Worm (Caenorhabditis elegans) whole organism, L1 larva: ENCODE data around the gene srg-39.
A peak's percentile ranks its signal among the peaks of the same experiment; 100 is the strongest.

ENCODE experiments used
- C16A3.4 ChIP-seq: fragments of 150-350 bp; optimal IDR thresholded peaks from 2 replicates; lab custom pipeline; 2014; ENCODE audit warnings: missing biosample characterization, missing genetic modification characterization
- F16B12.6 ChIP-seq: fragments of 150-350 bp; optimal IDR thresholded peaks from 2 replicates; lab custom pipeline; 2014; ENCODE audit warnings: missing biosample characterization, missing genetic modification characterization
- alr-1 ChIP-seq: fragments of 200-800 bp; sonication (Bioruptor generic); optimal IDR thresholded peaks from 2 replicates; lab custom pipeline; 2018; ENCODE audit warnings: borderline replicate concordance, mild to moderate bottlenecking, missing genetic modification characterization, missing compliant biosample characterization
- ama-1 ChIP-seq: fragments of 150-350 bp; optimal IDR thresholded peaks from 2 replicates; lab custom pipeline; 2014
- ceh-82 ChIP-seq, 3 experiments: fragments of 150-350 bp in 1 of 3; sonication (generic microtip) in 2 of 3; optimal IDR thresholded peaks; 2 replicates each; lab custom pipeline; 2014 to 2017; ENCODE audit warnings: missing biosample characterization in 3 of 3, missing genetic modification characterization in 3 of 3
- dpl-1 ChIP-seq, 3 experiments: fragments of 150-350 bp in 2 of 3; sonication (generic microtip) in 1 of 3; optimal IDR thresholded peaks; 2 replicates each; lab custom pipeline; 2014 to 2017; ENCODE audit warnings: missing biosample characterization in 3 of 3, missing genetic modification characterization in 3 of 3, missing genetic modification reagents in 3 of 3
- dsc-1 ChIP-seq: sonication (generic microtip); optimal IDR thresholded peaks from 2 replicates; lab custom pipeline; 2016; ENCODE audit warnings: mild to moderate bottlenecking, missing genetic modification characterization, missing compliant biosample characterization
- efl-1 ChIP-seq, 4 experiments: fragments of 150-350 bp; optimal IDR thresholded peaks in 3 of 4; peaks in 1 of 4; 1 replicate in 1 of 4; 2 replicates in 3 of 4; lab custom pipeline; 2014; ENCODE audit warnings: missing biosample characterization in 2 of 4, missing genetic modification characterization in 2 of 4, missing genetic modification reagents in 2 of 4
- efl-3 ChIP-seq: fragments of 200-800 bp; sonication (Bioruptor generic); optimal IDR thresholded peaks from 2 replicates; lab custom pipeline; 2018; ENCODE audit warnings: mild to moderate bottlenecking, missing genetic modification characterization, missing compliant biosample characterization
- egl-13 ChIP-seq: sonication (generic microtip); optimal IDR thresholded peaks from 2 replicates; lab custom pipeline; 2016; ENCODE audit warnings: missing genotype, missing genetic modification reagents, missing genetic modification characterization, missing compliant biosample characterization
- elt-2 ChIP-seq: sonication (generic microtip); optimal IDR thresholded peaks from 2 replicates; lab custom pipeline; 2016; ENCODE audit warnings: missing genetic modification characterization, mild to moderate bottlenecking, inconsistent platforms, missing compliant biosample characterization, missing genetic modification reagents
- grh-1 ChIP-seq: fragments of 200-800 bp; sonication (Bioruptor generic); IDR thresholded peaks from 2 replicates; pipeline ENCODE4 v1.3.6; 2022; ENCODE audit warnings: missing genetic modification reagents, missing genetic modification characterization, missing compliant biosample characterization
- hlh-17 ChIP-seq: fragments of 200-800 bp; sonication (Bioruptor generic); optimal IDR thresholded peaks from 2 replicates; lab custom pipeline; 2018; ENCODE audit warnings: missing genetic modification characterization, mild to moderate bottlenecking, missing compliant biosample characterization, moderate library complexity, borderline replicate concordance
- hlh-4 ChIP-seq: sonication (generic microtip); optimal IDR thresholded peaks from 2 replicates; lab custom pipeline; 2016; ENCODE audit warnings: mild to moderate bottlenecking, missing genetic modification characterization, missing compliant biosample characterization
- hpl-2 ChIP-seq: fragments of 150-350 bp; optimal IDR thresholded peaks from 2 replicates; lab custom pipeline; 2014; ENCODE audit warnings: missing biosample characterization, missing genetic modification reagents, missing genetic modification characterization
- irx-1 ChIP-seq: sonication (generic microtip); optimal IDR thresholded peaks from 2 replicates; lab custom pipeline; 2016; ENCODE audit warnings: missing genetic modification characterization, missing compliant biosample characterization
- isw-1 ChIP-seq: fragments of 200-800 bp; sonication (Bioruptor generic); IDR thresholded peaks from 2 replicates; pipeline ENCODE4 v1.3.6; 2022; ENCODE audit warnings: missing genetic modification characterization, missing compliant biosample characterization
- jun-1 ChIP-seq: fragments of 150-350 bp; optimal IDR thresholded peaks from 2 replicates; lab custom pipeline; 2014; ENCODE audit warnings: missing biosample characterization, missing genetic modification reagents, missing genetic modification characterization
- lin-13 ChIP-seq: fragments of 150-350 bp; optimal IDR thresholded peaks from 2 replicates; lab custom pipeline; 2014; ENCODE audit warnings: missing biosample characterization, missing genetic modification reagents, missing genetic modification characterization
- lin-14 ChIP-seq: fragments of 200-800 bp; sonication (Bioruptor generic); optimal IDR thresholded peaks from 2 replicates; lab custom pipeline; 2018; ENCODE audit warnings: mild to moderate bottlenecking, missing genetic modification characterization, moderate library complexity, missing compliant biosample characterization
- lin-35 ChIP-seq, 2 experiments: fragments of 150-350 bp; optimal IDR thresholded peaks; 2 replicates each; lab custom pipeline; 2014; ENCODE audit warnings: missing biosample characterization in 2 of 2, missing genetic modification characterization in 2 of 2, missing genetic modification reagents in 2 of 2
- lin-39 ChIP-seq: fragments of 150-350 bp; optimal IDR thresholded peaks from 2 replicates; lab custom pipeline; 2014; ENCODE audit warnings: missing biosample characterization, missing genetic modification reagents, missing genetic modification characterization
- lsy-2 ChIP-seq, 2 experiments: fragments of 150-350 bp; optimal IDR thresholded peaks; 2 replicates each; lab custom pipeline; 2014; ENCODE audit warnings: missing biosample characterization in 2 of 2, missing genetic modification characterization in 2 of 2
- mab-9 ChIP-seq: fragments of 200-800 bp; sonication (Bioruptor generic); IDR thresholded peaks from 2 replicates; pipeline ENCODE4 v1.3.6; 2022; ENCODE audit warnings: missing genetic modification reagents, missing genetic modification characterization, missing compliant biosample characterization
- mef-2 ChIP-seq: fragments of 150-350 bp; optimal IDR thresholded peaks from 2 replicates; lab custom pipeline; 2014; ENCODE audit warnings: missing biosample characterization, missing genetic modification characterization
- mep-1 ChIP-seq: fragments of 150-350 bp; optimal IDR thresholded peaks from 2 replicates; lab custom pipeline; 2014; ENCODE audit warnings: missing biosample characterization, missing genetic modification characterization
- nhr-19 ChIP-seq: fragments of 200-800 bp; sonication (Bioruptor generic); conservative IDR thresholded peaks from 2 replicates; pipeline ENCODE4 v1.3.6; 2022; ENCODE audit warnings: missing genetic modification characterization, missing compliant biosample characterization
- nhr-20 ChIP-seq: sonication (generic microtip); optimal IDR thresholded peaks from 2 replicates; lab custom pipeline; 2016; ENCODE audit warnings: mild to moderate bottlenecking, missing genetic modification characterization, missing compliant biosample characterization
- nhr-237 ChIP-seq: fragments of 150-350 bp; optimal IDR thresholded peaks from 2 replicates; lab custom pipeline; 2014; ENCODE audit warnings: missing biosample characterization, missing genetic modification characterization
- nhr-28 ChIP-seq: fragments of 150-350 bp; optimal IDR thresholded peaks from 2 replicates; lab custom pipeline; 2014; ENCODE audit warnings: missing biosample characterization, missing genetic modification characterization
- nhr-47 ChIP-seq: sonication (generic microtip); optimal IDR thresholded peaks from 2 replicates; lab custom pipeline; 2016; ENCODE audit warnings: mild to moderate bottlenecking, missing genetic modification characterization, moderate library complexity, missing compliant biosample characterization
- nhr-71 ChIP-seq: sonication (generic microtip); optimal IDR thresholded peaks from 2 replicates; lab custom pipeline; 2016; ENCODE audit warnings: mild to moderate bottlenecking, missing genetic modification characterization, moderate library complexity, missing compliant biosample characterization
- nhr-76 ChIP-seq: sonication (generic microtip); optimal IDR thresholded peaks from 2 replicates; lab custom pipeline; 2017; ENCODE audit warnings: missing biosample characterization, missing genetic modification characterization
- nhr-77 ChIP-seq: fragments of 150-350 bp; optimal IDR thresholded peaks from 2 replicates; lab custom pipeline; 2014; ENCODE audit warnings: missing biosample characterization, missing genetic modification characterization
- nhr-85 ChIP-seq: sonication (generic microtip); peaks from one replicate; lab custom pipeline; 2016; ENCODE audit warnings: missing genetic modification characterization, inconsistent platforms, missing compliant biosample characterization
- nhr-90 ChIP-seq: sonication (generic microtip); optimal IDR thresholded peaks from 2 replicates; lab custom pipeline; 2016; ENCODE audit warnings: mild to moderate bottlenecking, missing genetic modification characterization, missing compliant biosample characterization; ENCODE audit not compliant: poor library complexity
- pag-3 ChIP-seq: sonication (generic microtip); optimal IDR thresholded peaks from 2 replicates; lab custom pipeline; 2017; ENCODE audit warnings: missing genetic modification characterization, mild to moderate bottlenecking, missing compliant biosample characterization, antibody characterized with exemption, borderline replicate concordance; ENCODE audit not compliant: insufficient read depth
- rnt-1 ChIP-seq: sonication (generic microtip); optimal IDR thresholded peaks from 2 replicates; lab custom pipeline; 2016; ENCODE audit warnings: mild to moderate bottlenecking, missing genetic modification characterization, moderate library complexity, missing compliant biosample characterization
- snpc-4 ChIP-seq: fragments of 150-350 bp; optimal IDR thresholded peaks from 2 replicates; lab custom pipeline; 2014; ENCODE audit warnings: missing biosample characterization, missing genetic modification characterization
- snu-23 ChIP-seq: sonication (generic microtip); optimal IDR thresholded peaks from 2 replicates; lab custom pipeline; 2016; ENCODE audit warnings: missing genetic modification characterization, missing compliant biosample characterization
- sox-4 ChIP-seq: sonication (generic microtip); optimal IDR thresholded peaks from 2 replicates; lab custom pipeline; 2016; ENCODE audit warnings: missing genetic modification characterization, missing compliant biosample characterization
- sptf-1 ChIP-seq: fragments of 150-350 bp; optimal IDR thresholded peaks from 2 replicates; lab custom pipeline; 2014; ENCODE audit warnings: missing biosample characterization, missing genetic modification characterization
- swsn-7 ChIP-seq: sonication (generic microtip); optimal IDR thresholded peaks from 2 replicates; lab custom pipeline; 2016; ENCODE audit warnings: missing genetic modification characterization, missing compliant biosample characterization
- tbx-2 ChIP-seq: sonication (generic microtip); optimal IDR thresholded peaks from 2 replicates; lab custom pipeline; 2016; ENCODE audit warnings: missing genetic modification characterization, missing compliant biosample characterization
- unc-98 ChIP-seq: fragments of 200-800 bp; sonication (Bioruptor generic); IDR thresholded peaks from 2 replicates; pipeline ENCODE4 v1.3.6; 2022; ENCODE audit warnings: missing genetic modification characterization, missing compliant biosample characterization
- zag-1 ChIP-seq: fragments of 150-350 bp; optimal IDR thresholded peaks from 2 replicates; lab custom pipeline; 2014; ENCODE audit warnings: missing biosample characterization, missing genetic modification characterization
- zip-4 ChIP-seq: fragments of 200-800 bp; sonication (Bioruptor generic); optimal IDR thresholded peaks from 2 replicates; lab custom pipeline; 2018; ENCODE audit warnings: mild to moderate bottlenecking, missing genetic modification characterization, moderate library complexity, missing compliant biosample characterization
- ztf-4 ChIP-seq: fragments of 150-350 bp; optimal IDR thresholded peaks from 2 replicates; lab custom pipeline; 2014; ENCODE audit warnings: missing biosample characterization, missing genetic modification characterization

Gene srg-39

ce11 chrV:11175336-11175938 is 23.2 kb upstream of the srg-39 start:
- TF ChIP-seq nhr-85 (tag; lab: Kevin White, UChicago), result peak; percentile 83
- TF ChIP-seq snpc-4 (tag; lab: Kevin White, UChicago), result peak; percentile 96
- peak; percentile 59 for TF ChIP-seq nhr-20 (tag; lab: Kevin White, UChicago)
- peak in 1 of 2 experiments; percentile 19 for TF ChIP-seq efl-1 (optimal IDR thresholded peaks at IDR 0.05; lab: Kevin White, UChicago)
- TF ChIP-seq efl-1 (GFP tag; optimal IDR thresholded peaks at IDR 0.05 in 1 of 2; lab: Kevin White, UChicago), result peak in 1 of 2 experiments; percentile 72
- TF ChIP-seq nhr-90 (tag; lab: Kevin White, UChicago), result peak; percentile 67
- peak; percentile 39 for TF ChIP-seq nhr-47 (tag; lab: Kevin White, UChicago)
- peak; percentile 21 for TF ChIP-seq nhr-77 (tag; lab: Kevin White, UChicago)
- TF ChIP-seq swsn-7, result peak; percentile 47
- TF ChIP-seq nhr-71 (tag; lab: Kevin White, UChicago), result peak; percentile 69
- TF ChIP-seq snu-23 (GFP tag; lab: Kevin White, UChicago), result peak; percentile 32
- TF ChIP-seq elt-2 (tag; lab: Kevin White, UChicago), result peak; percentile 56
- TF ChIP-seq lsy-2 (tag; optimal IDR thresholded peaks at IDR 0.05; lab: Kevin White, UChicago), result peak in 1 of 2 experiments; percentile 6
- peak; percentile 32 for TF ChIP-seq lin-14
- TF ChIP-seq rnt-1 (tag; lab: Kevin White, UChicago), result peak; percentile 60
- peak; percentile 68 for TF ChIP-seq grh-1 (GFP tag; lab: Robert Waterston, UW)
- TF ChIP-seq nhr-19, result peak; percentile 71

- TF ChIP-seq nhr-28 (tag; lab: Kevin White, UChicago), result no peak
- TF ChIP-seq zag-1, result no peak
- no peak for TF ChIP-seq mef-2 (tag; lab: Kevin White, UChicago)
- TF ChIP-seq lsy-2 (tag; optimal IDR thresholded peaks at IDR 0.05; lab: Kevin White, UChicago), result peak in 1 of 2 experiments; percentile 8
- TF ChIP-seq lin-13 (GFP tag; lab: Kevin White, UChicago), result no peak
- TF ChIP-seq swsn-7, result peak; percentile 5
- TF ChIP-seq hpl-2 (GFP tag; lab: Kevin White, UChicago), result no peak
- TF ChIP-seq sox-4 (tag; lab: Kevin White, UChicago), result no peak
- no peak for TF ChIP-seq grh-1 (GFP tag; lab: Robert Waterston, UW)
- TF ChIP-seq nhr-76 (tag; lab: Kevin White, UChicago), result no peak
- no peak for TF ChIP-seq ama-1 (lab: Kevin White, UChicago)
- no peak for TF ChIP-seq isw-1
- TF ChIP-seq lin-14, result peak; percentile 34
- TF ChIP-seq irx-1 (tag; lab: Kevin White, UChicago), result no peak
- TF ChIP-seq mab-9 (GFP tag; lab: Robert Waterston, UW), result no peak
- no peak for TF ChIP-seq dsc-1 (tag; lab: Kevin White, UChicago)
- peak; percentile 53 for TF ChIP-seq snu-23 (GFP tag; lab: Kevin White, UChicago)
- peak in 1 of 2 experiments; percentile 32 for TF ChIP-seq lin-35 (GFP tag; optimal IDR thresholded peaks at IDR 0.05; lab: Kevin White, UChicago)
- no peak for TF ChIP-seq efl-3
- TF ChIP-seq ceh-82 (tag; optimal IDR thresholded peaks at IDR 0.05; lab: Kevin White, UChicago), result no peak
- no peak for TF ChIP-seq egl-13 (tag; lab: Kevin White, UChicago)
- no peak for TF ChIP-seq alr-1 (tag; lab: Kevin White, UChicago)
- no peak for TF ChIP-seq pag-3
- no peak for TF ChIP-seq mep-1 (tag; lab: Kevin White, UChicago)
- no peak for TF ChIP-seq nhr-237 (tag; lab: Kevin White, UChicago)
- TF ChIP-seq ztf-4 (tag; lab: Kevin White, UChicago), result no peak
- no peak for TF ChIP-seq zip-4
- TF ChIP-seq F16B12.6, result no peak
- peak; percentile 93 for TF ChIP-seq snpc-4 (tag; lab: Kevin White, UChicago)
- no peak for TF ChIP-seq hlh-17 (GFP tag; lab: Kevin White, UChicago)
- TF ChIP-seq C16A3.4 (tag; lab: Kevin White, UChicago), result no peak
- no peak for TF ChIP-seq sptf-1 (tag; lab: Kevin White, UChicago)
- no peak for TF ChIP-seq hlh-4 (tag; lab: Kevin White, UChicago)
- peak; percentile 41 for TF ChIP-seq nhr-19
- no peak for TF ChIP-seq dpl-1 (GFP tag; optimal IDR thresholded peaks at IDR 0.05; lab: Kevin White, UChicago)
- no peak for TF ChIP-seq nhr-85 (tag; lab: Kevin White, UChicago)
- TF ChIP-seq unc-98 (GFP tag; lab: Robert Waterston, UW), result no peak
- peak in 1 of 2 experiments; percentile 2 for TF ChIP-seq efl-1 (optimal IDR thresholded peaks at IDR 0.05; lab: Kevin White, UChicago)
- TF ChIP-seq efl-1 (GFP tag; optimal IDR thresholded peaks at IDR 0.05 in 1 of 2; lab: Kevin White, UChicago), result peak in 1 of 2 experiments; percentile 94
- no peak for TF ChIP-seq lin-39
- peak; percentile 61 for TF ChIP-seq rnt-1 (tag; lab: Kevin White, UChicago)
- no peak for TF ChIP-seq jun-1 (tag; lab: Kevin White, UChicago)
- no peak for TF ChIP-seq tbx-2 (tag; lab: Kevin White, UChicago)
These were observed 22.4 kb upstream of the srg-39 start for ce11 chrV:11174663-11175062.
